Worm (Caenorhabditis elegans): ENCODE measurements around the gene B0457.4.

DNA sequence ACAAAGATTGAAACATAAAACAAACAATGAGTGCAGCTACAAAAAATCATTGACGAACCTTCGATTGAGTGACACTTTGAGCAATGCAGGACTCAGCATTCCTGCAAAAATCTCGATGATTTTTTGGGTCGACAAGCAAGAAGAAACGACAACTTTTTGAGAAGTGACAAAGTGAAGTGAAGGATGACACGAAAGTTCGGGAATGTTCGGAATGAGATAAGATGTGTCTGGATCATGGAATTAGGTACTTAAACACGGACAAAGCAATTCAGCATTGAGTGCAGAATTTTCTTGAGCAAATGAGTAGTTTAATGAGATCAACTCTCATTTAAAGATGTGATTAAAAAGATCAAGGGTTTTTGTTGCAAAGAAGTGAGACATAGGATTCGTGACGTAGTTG, 38.0 kb downstream of the B0457.4 start, which contains the start of gene T07D4.2:
- TF ChIP-seq sea-2 (GFP tag; IDR thresholded peaks at IDR 0.05): no peak
- no peak for TF ChIP-seq nfya-1 (tag; optimal IDR thresholded peaks at IDR 0.05; ENCODE audit: borderline replicate concordance, insufficient read depth)
- no peak for TF ChIP-seq mcd-1 (GFP tag; IDR thresholded peaks at IDR 0.05)
- no peak for TF ChIP-seq lsy-27 (tag; optimal IDR thresholded peaks at IDR 0.05; ENCODE audit: borderline replicate concordance, insufficient read depth)
- TF ChIP-seq zim-3 (tag; optimal IDR thresholded peaks at IDR 0.05): no peak
- TF ChIP-seq tbp1 (GFP tag; optimal IDR thresholded peaks at IDR 0.05): no peak
- TF ChIP-seq pha-4 (tag; optimal IDR thresholded peaks at IDR 0.05): no peak
- no peak for TF ChIP-seq madf-8 (GFP tag; conservative IDR thresholded peaks at IDR 0.05)
- TF ChIP-seq dpl-1 (GFP tag; optimal IDR thresholded peaks at IDR 0.05): no peak
- TF ChIP-seq lin-54 (GFP tag; optimal IDR thresholded peaks at IDR 0.05): no peak
- TF ChIP-seq nhr-27 (tag; optimal IDR thresholded peaks at IDR 0.05): no peak
- TF ChIP-seq egl-44 (GFP tag; IDR thresholded peaks at IDR 0.05): no peak
- TF ChIP-seq ama-1 (optimal IDR thresholded peaks at IDR 0.05): no peak
- TF ChIP-seq ama-1 (GFP tag; optimal IDR thresholded peaks at IDR 0.05): no peak
- TF ChIP-seq unc-62 (GFP tag; optimal IDR thresholded peaks at IDR 0.05): no peak
